Worm (Caenorhabditis elegans): ENCODE measurements around the gene ZK686.3.

- TF ChIP-seq ztf-11 (tag; optimal IDR thresholded peaks at IDR 0.05) (no peak), set-16 (GFP tag; IDR thresholded peaks at IDR 0.05) (no peak), ceh-32 (tag; optimal IDR thresholded peaks at IDR 0.05; ENCODE audit: poor library complexity) (no peak), spr-1 (tag; optimal IDR thresholded peaks at IDR 0.05) (no peak), saeg-2 (GFP tag; IDR thresholded peaks at IDR 0.05) (no peak), nhr-11 (tag; optimal IDR thresholded peaks at IDR 0.05) (no peak), pqm-1 (tag; optimal IDR thresholded peaks at IDR 0.05) (no peak)
Observed at ce11 chrIII:7805253-7805652, 36.4 kb upstream of the ZK686.3 start.

Measured in whole organism, L4 larva.